Fruit fly (Drosophila melanogaster) whole organism, embryonic: Measurements from ENCODE around the gene CG10413.
A peak's percentile ranks its signal among the peaks of the same experiment; 100 is the strongest.

ENCODE experiments used
- BEAF-32 ChIP-seq: fragments of 200-800 bp; sonication (Bioruptor generic); optimal IDR thresholded peaks from 3 replicates; lab custom pipeline; 2017; ENCODE audit warnings: missing biosample characterization, missing genetic modification characterization, mild to moderate bottlenecking, moderate library complexity, missing genetic modification reagents
- CG10274 ChIP-seq: fragments of 200-800 bp; sonication (Bioruptor generic); optimal IDR thresholded peaks from 3 replicates; lab custom pipeline; 2017; ENCODE audit warnings: missing biosample characterization, mild to moderate bottlenecking, missing genetic modification characterization
- CG10462 ChIP-seq: fragments of 200-800 bp; sonication (Bioruptor generic); optimal IDR thresholded peaks from 2 replicates; lab custom pipeline; 2016; ENCODE audit warnings: missing biosample characterization, missing genetic modification characterization
- CG10543 ChIP-seq: fragments of 200-800 bp; sonication (Bioruptor generic); optimal IDR thresholded peaks from 3 replicates; lab custom pipeline; 2017; ENCODE audit warnings: missing biosample characterization, mild to moderate bottlenecking, missing genetic modification characterization, moderate library complexity
- CG13775 ChIP-seq: fragments of 200-800 bp; sonication (Bioruptor generic); optimal IDR thresholded peaks from 3 replicates; lab custom pipeline; 2017; ENCODE audit warnings: missing biosample characterization, mild to moderate bottlenecking, missing genetic modification characterization
- CG14710 ChIP-seq: fragments of 200-800 bp; sonication (Bioruptor generic); optimal IDR thresholded peaks from 3 replicates; lab custom pipeline; 2019; ENCODE audit warnings: missing biosample characterization, mild to moderate bottlenecking, missing genetic modification characterization, moderate library complexity
- CG1529 ChIP-seq: fragments of 200-800 bp; sonication (Bioruptor generic); optimal IDR thresholded peaks from 3 replicates; lab custom pipeline; 2018; ENCODE audit warnings: missing biosample characterization, missing genetic modification characterization
- CG15514 ChIP-seq: fragments of 200-800 bp; sonication (Bioruptor generic); optimal IDR thresholded peaks from 3 replicates; lab custom pipeline; 2017; ENCODE audit warnings: missing biosample characterization, missing genetic modification characterization, mild to moderate bottlenecking, moderate library complexity, missing genetic modification reagents
- CG15696 ChIP-seq: fragments of 200-800 bp; sonication (Bioruptor generic); optimal IDR thresholded peaks from 2 replicates; lab custom pipeline; 2019; ENCODE audit warnings: missing biosample characterization, mild to moderate bottlenecking, missing genetic modification characterization, moderate library complexity
- CG18764 ChIP-seq: fragments of 200-800 bp; sonication (Bioruptor generic); optimal IDR thresholded peaks from 3 replicates; lab custom pipeline; 2016; ENCODE audit warnings: missing biosample characterization, missing genetic modification characterization
- CG3163 ChIP-seq: fragments of 200-800 bp; sonication (Bioruptor generic); optimal IDR thresholded peaks from 3 replicates; lab custom pipeline; 2016; ENCODE audit warnings: missing biosample characterization, missing genetic modification characterization
- CG3407 ChIP-seq: fragments of 200-800 bp; sonication (Bioruptor generic); optimal IDR thresholded peaks from 2 replicates; lab custom pipeline; 2018; ENCODE audit warnings: missing biosample characterization, mild to moderate bottlenecking, missing genetic modification characterization
- CG34224 ChIP-seq: fragments of 200-800 bp; sonication (Bioruptor generic); IDR thresholded peaks from 3 replicates; pipeline ENCODE4 v1.3.6; 2022; ENCODE audit warnings: missing biosample characterization, missing genetic modification characterization; ENCODE audit not compliant: partially characterized antibody
- CG6689 ChIP-seq: fragments of 200-800 bp; sonication (Bioruptor generic); IDR thresholded peaks from 2 replicates; pipeline ENCODE4 v1.3.6; 2022; ENCODE audit warnings: missing biosample characterization, missing genetic modification characterization
- CG8290 ChIP-seq, 3 experiments: fragments of 200-800 bp; sonication (Bioruptor generic); optimal IDR thresholded peaks; 2 replicates each; lab custom pipeline; 2016 to 2019; ENCODE audit warnings: missing biosample characterization in 3 of 3, missing genetic modification characterization in 3 of 3, mild to moderate bottlenecking in 2 of 3, moderate library complexity in 1 of 3
- CG8765 ChIP-seq: fragments of 200-800 bp; sonication (Bioruptor generic); IDR thresholded peaks from 2 replicates; pipeline ENCODE4 v1.3.6; 2022; ENCODE audit warnings: missing biosample characterization, missing genetic modification characterization
- D19A ChIP-seq: fragments of 200-800 bp; optimal IDR thresholded peaks from 3 replicates; lab custom pipeline; 2019; ENCODE audit warnings: missing biosample characterization, mild to moderate bottlenecking, missing genetic modification characterization, moderate library complexity
- D19B ChIP-seq: fragments of 200-800 bp; sonication (Bioruptor generic); optimal IDR thresholded peaks from 2 replicates; lab custom pipeline; 2017; ENCODE audit warnings: missing biosample characterization, mild to moderate bottlenecking, missing genetic modification characterization
- Dek ChIP-seq: fragments of 200-800 bp; sonication (Bioruptor generic); optimal IDR thresholded peaks from 3 replicates; lab custom pipeline; 2019; ENCODE audit warnings: missing biosample characterization, mild to moderate bottlenecking, missing genetic modification characterization, moderate library complexity
- Dp ChIP-seq: fragments of 200-800 bp; sonication (Bioruptor generic); optimal IDR thresholded peaks from 2 replicates; lab custom pipeline; 2018; ENCODE audit warnings: missing biosample characterization, mild to moderate bottlenecking, missing genetic modification characterization, moderate library complexity
- E2f1 ChIP-seq: fragments of 200-800 bp; sonication (Bioruptor generic); IDR thresholded peaks from 2 replicates; pipeline ENCODE4 v1.3.6; 2022; ENCODE audit warnings: missing biosample characterization, missing genetic modification characterization
- E2f2 ChIP-seq: fragments of 200-800 bp; sonication (Bioruptor generic); IDR thresholded peaks from 2 replicates; pipeline ENCODE4 v1.3.6; 2022; ENCODE audit warnings: missing biosample characterization, missing genetic modification characterization
- Ets65A ChIP-seq: fragments of 200-800 bp; sonication (Bioruptor generic); peaks from one replicate; lab custom pipeline; 2016; ENCODE audit warnings: missing biosample characterization, missing genetic modification characterization
- Hmr ChIP-seq: fragments of 200-800 bp; sonication (Bioruptor generic); optimal IDR thresholded peaks from 3 replicates; lab custom pipeline; 2017; ENCODE audit warnings: mild to moderate bottlenecking, missing biosample characterization, missing genetic modification reagents, missing genetic modification characterization
- Hr3 ChIP-seq: fragments of 200-800 bp; sonication (Bioruptor generic); optimal IDR thresholded peaks from 3 replicates; lab custom pipeline; 2016; ENCODE audit warnings: missing biosample characterization, missing genetic modification characterization
- MESR4 ChIP-seq: fragments of 200-800 bp; sonication (Bioruptor generic); optimal IDR thresholded peaks from 2 replicates; lab custom pipeline; 2018; ENCODE audit warnings: missing biosample characterization, mild to moderate bottlenecking, missing genetic modification characterization, moderate library complexity
- MTF-1 ChIP-seq: fragments of 200-800 bp; sonication (Bioruptor generic); optimal IDR thresholded peaks from 2 replicates; lab custom pipeline; 2018; ENCODE audit warnings: missing biosample characterization, mild to moderate bottlenecking, missing genetic modification characterization, borderline replicate concordance
- Mad ChIP-seq: fragments of 200-800 bp; sonication (Bioruptor generic); optimal IDR thresholded peaks from 2 replicates; lab custom pipeline; 2016; ENCODE audit warnings: missing biosample characterization, missing genetic modification characterization
- NK7.1 ChIP-seq: fragments of 200-800 bp; sonication (Bioruptor generic); optimal IDR thresholded peaks from 3 replicates; lab custom pipeline; 2016; ENCODE audit warnings: missing biosample characterization, missing genetic modification characterization
- NfI ChIP-seq: fragments of 200-800 bp; sonication (Bioruptor generic); optimal IDR thresholded peaks from 3 replicates; lab custom pipeline; 2018; ENCODE audit warnings: missing biosample characterization, mild to moderate bottlenecking, missing genetic modification characterization, moderate library complexity
- Sry-δ ChIP-seq: fragments of 200-800 bp; sonication (Bioruptor generic); optimal IDR thresholded peaks from 2 replicates; lab custom pipeline; 2016; ENCODE audit warnings: missing biosample characterization, missing genetic modification characterization
- caup ChIP-seq: fragments of 200-800 bp; sonication (Bioruptor generic); optimal IDR thresholded peaks from 3 replicates; lab custom pipeline; 2017; ENCODE audit warnings: missing biosample characterization, mild to moderate bottlenecking, missing genetic modification characterization, moderate library complexity; ENCODE audit not compliant: severe bottlenecking
- crp ChIP-seq, 2 experiments: fragments of 200-800 bp; sonication (Bioruptor generic); optimal IDR thresholded peaks; 2 replicates in 1 of 2; 3 replicates in 1 of 2; lab custom pipeline; 2017; ENCODE audit warnings: missing biosample characterization in 2 of 2, missing genetic modification characterization in 2 of 2, mild to moderate bottlenecking in 1 of 2, moderate library complexity in 1 of 2
- danr ChIP-seq: fragments of 200-800 bp; sonication (Bioruptor generic); IDR thresholded peaks from 2 replicates; pipeline ENCODE4 v1.3.6; 2022; ENCODE audit warnings: missing biosample characterization, missing genetic modification characterization
- dm ChIP-seq: fragments of 200-800 bp; sonication (Bioruptor generic); optimal IDR thresholded peaks from 3 replicates; lab custom pipeline; 2016; ENCODE audit warnings: missing biosample characterization, missing genetic modification characterization
- dpn ChIP-seq, 2 experiments: fragments of 200-800 bp; sonication (Bioruptor generic); optimal IDR thresholded peaks; 3 replicates each; lab custom pipeline; 2016; ENCODE audit warnings: missing biosample characterization in 2 of 2, missing genetic modification characterization in 2 of 2
- emc ChIP-seq: fragments of 200-800 bp; sonication (Bioruptor generic); optimal IDR thresholded peaks from 2 replicates; lab custom pipeline; 2016; ENCODE audit warnings: missing biosample characterization, missing genetic modification characterization
- fd64A ChIP-seq: fragments of 200-800 bp; sonication (Bioruptor generic); optimal IDR thresholded peaks from 3 replicates; lab custom pipeline; 2018; ENCODE audit warnings: missing biosample characterization, mild to moderate bottlenecking, missing genetic modification characterization
- gem ChIP-seq: fragments of 200-800 bp; sonication (Bioruptor generic); optimal IDR thresholded peaks from 2 replicates; lab custom pipeline; 2019; ENCODE audit warnings: missing biosample characterization, mild to moderate bottlenecking, missing genetic modification characterization, moderate library complexity
- hbn ChIP-seq: fragments of 200-800 bp; sonication (Bioruptor generic); IDR thresholded peaks from 2 replicates; pipeline ENCODE4 v1.3.6; 2022; ENCODE audit warnings: missing biosample characterization, missing genetic modification characterization; ENCODE audit not compliant: partially characterized antibody
- jigr1 ChIP-seq: fragments of 200-800 bp; sonication (Bioruptor generic); IDR thresholded peaks from 3 replicates; pipeline ENCODE4 v1.3.6; 2022; ENCODE audit warnings: missing biosample characterization, missing genetic modification characterization
- lbe ChIP-seq: fragments of 200-800 bp; sonication (Bioruptor generic); optimal IDR thresholded peaks from 2 replicates; lab custom pipeline; 2016; ENCODE audit warnings: missing biosample characterization, mild to moderate bottlenecking, missing genetic modification characterization
- nmo ChIP-seq: fragments of 200-800 bp; sonication (Bioruptor generic); optimal IDR thresholded peaks from 2 replicates; lab custom pipeline; 2018; ENCODE audit warnings: missing biosample characterization, mild to moderate bottlenecking, missing genetic modification characterization, moderate library complexity
- pzg ChIP-seq: fragments of 200-800 bp; sonication (Bioruptor generic); optimal IDR thresholded peaks from 3 replicates; lab custom pipeline; 2018; ENCODE audit warnings: missing biosample characterization, mild to moderate bottlenecking, missing genetic modification characterization, moderate library complexity
- repo ChIP-seq: fragments of 200-800 bp; sonication (Bioruptor generic); optimal IDR thresholded peaks from 2 replicates; lab custom pipeline; 2016; ENCODE audit warnings: missing biosample characterization, missing genetic modification characterization
- shn ChIP-seq: fragments of 200-800 bp; sonication (Bioruptor generic); optimal IDR thresholded peaks from 3 replicates; lab custom pipeline; 2016; ENCODE audit warnings: missing biosample characterization, missing genetic modification characterization
- sob ChIP-seq: fragments of 200-800 bp; sonication (Bioruptor generic); IDR thresholded peaks from 2 replicates; pipeline ENCODE4 v1.3.6; 2022; ENCODE audit warnings: missing biosample characterization, missing genetic modification characterization
- unc-4 ChIP-seq: fragments of 200-800 bp; sonication (Bioruptor generic); IDR thresholded peaks from 2 replicates; pipeline ENCODE4 v1.3.6; 2022; ENCODE audit warnings: missing biosample characterization, missing genetic modification characterization; ENCODE audit not compliant: partially characterized antibody
- vfl ChIP-seq: fragments of 200-800 bp; sonication (Bioruptor generic); optimal IDR thresholded peaks from 2 replicates; lab custom pipeline; 2016; ENCODE audit warnings: missing biosample characterization, missing genetic modification characterization
- zf30C ChIP-seq: fragments of 200-800 bp; sonication (Bioruptor generic); optimal IDR thresholded peaks from 3 replicates; lab custom pipeline; 2018; ENCODE audit warnings: missing biosample characterization, mild to moderate bottlenecking, missing genetic modification characterization

Gene CG10413

dm6 chr2L:18612106-18612505, 7.1 kb upstream of the CG10413 start, which contains the start of gene Atac2 (continued):
- TF ChIP-seq repo (GFP tag; lab: Kevin White, UChicago) (no peak), nmo (GFP tag; lab: Kevin White, UChicago) (peak; percentile 15), emc (GFP tag; lab: Kevin White, UChicago) (no peak), BEAF-32 (GFP tag; lab: Kevin White, UChicago) (peak; percentile 40), dm (peak; percentile 40), E2f2 (GFP tag; lab: Robert Waterston, UW) (peak; percentile 82), CG3163 (no peak), CG8290 (GFP tag; optimal IDR thresholded peaks at IDR 0.05; lab: Kevin White, UChicago) (no peak), CG8290 (tag; optimal IDR thresholded peaks at IDR 0.05; lab: Kevin White, UChicago) (no peak), lbe (no peak), pzg (GFP tag; lab: Kevin White, UChicago) (peak; percentile 58), CG14710 (tag; lab: Kevin White, UChicago) (peak; percentile 23), MESR4 (GFP tag; lab: Kevin White, UChicago) (peak; percentile 37), dpn (GFP tag; optimal IDR thresholded peaks at IDR 0.05; lab: Kevin White, UChicago) (no peak), CG1529 (GFP tag; lab: Kevin White, UChicago) (no peak), MTF-1 (GFP tag; lab: Kevin White, UChicago) (no peak), crp (GFP tag; optimal IDR thresholded peaks at IDR 0.05; lab: Kevin White, UChicago) (peak in 1 of 2 experiments; percentile 37), shn (GFP tag; lab: Kevin White, UChicago) (no peak), unc-4 (GFP tag; lab: Robert Waterston, UW) (0 out of 2 replicates have a peak, but pooled peaks have one; percentile 6), D19A (tag; lab: Kevin White, UChicago) (no peak), jigr1 (GFP tag; lab: Robert Waterston, UW) (no peak), Hr3 (GFP tag; lab: Kevin White, UChicago) (no peak), Dek (tag; lab: Kevin White, UChicago) (no peak), hbn (GFP tag; lab: Robert Waterston, UW) (0 out of 2 replicates have a peak, but pooled peaks have one; percentile 16), CG3407 (GFP tag; lab: Kevin White, UChicago) (no peak), Dp (GFP tag; lab: Kevin White, UChicago) (peak; percentile 74), sob (GFP tag; lab: Robert Waterston, UW) (no peak), Hmr (GFP tag; lab: Kevin White, UChicago) (no peak), danr (GFP tag; lab: Robert Waterston, UW) (no peak), CG10274 (GFP tag; lab: Kevin White, UChicago) (no peak), fd64A (GFP tag; lab: Kevin White, UChicago) (no peak), CG10543 (GFP tag; lab: Kevin White, UChicago) (no peak), CG10462 (no peak), CG15696 (tag; lab: Kevin White, UChicago) (no peak), Ets65A (no peak), CG15514 (GFP tag; lab: Kevin White, UChicago) (no peak), Mad (GFP tag; lab: Kevin White, UChicago) (no peak), D19B (no peak), Sry-δ (no peak), CG18764 (GFP tag; lab: Kevin White, UChicago) (no peak), vfl (GFP tag; lab: Kevin White, UChicago) (no peak), CG13775 (GFP tag; lab: Kevin White, UChicago) (no peak), E2f1 (GFP tag; lab: Robert Waterston, UW) (no peak), CG34224 (0 out of 3 replicates have a peak, but pooled peaks have one; percentile 38), CG8765 (GFP tag; lab: Robert Waterston, UW) (no peak), zf30C (GFP tag; lab: Kevin White, UChicago) (no peak), NfI (GFP tag; lab: Kevin White, UChicago) (no peak), gem (tag; lab: Kevin White, UChicago) (no peak), NK7.1 (no peak), CG6689 (GFP tag; lab: Robert Waterston, UW) (no peak), caup (GFP tag; lab: Kevin White, UChicago) (no peak)
